Worm (Caenorhabditis elegans) whole organism, late embryonic: ENCODE measurements around the gene deg-1.

Source experiments
- F13H6.1 ChIP-seq: sonication (generic microtip); optimal IDR thresholded peaks from 2 replicates; lab custom pipeline; 2016; ENCODE audit warnings: missing genetic modification characterization, missing compliant biosample characterization
- ama-1 ChIP-seq: fragments of 150-350 bp; optimal IDR thresholded peaks from 2 replicates; lab custom pipeline; 2014
- ceh-14 ChIP-seq: sonication (generic microtip); optimal IDR thresholded peaks from 2 replicates; lab custom pipeline; 2016; ENCODE audit warnings: missing genotype, missing genetic modification characterization, missing compliant biosample characterization
- ceh-18 ChIP-seq: sonication (generic microtip); optimal IDR thresholded peaks from 2 replicates; lab custom pipeline; 2016; ENCODE audit warnings: missing genetic modification characterization, missing compliant biosample characterization
- ceh-19 ChIP-seq: fragments of 200-800 bp; sonication (Bioruptor generic); optimal IDR thresholded peaks from 2 replicates; lab custom pipeline; 2018; ENCODE audit warnings: mild to moderate bottlenecking, missing genetic modification characterization, missing compliant biosample characterization
- ceh-2 ChIP-seq: sonication (generic microtip); optimal IDR thresholded peaks from 2 replicates; lab custom pipeline; 2016; ENCODE audit warnings: missing genotype, missing genetic modification characterization, missing compliant biosample characterization
- ceh-30 ChIP-seq: fragments of 150-350 bp; optimal IDR thresholded peaks from 2 replicates; lab custom pipeline; 2014; ENCODE audit warnings: missing biosample characterization, missing genetic modification characterization
- ceh-31 ChIP-seq: sonication (generic microtip); optimal IDR thresholded peaks from 2 replicates; lab custom pipeline; 2016; ENCODE audit warnings: missing genetic modification characterization, missing compliant biosample characterization
- ceh-34 ChIP-seq: sonication (generic microtip); optimal IDR thresholded peaks from 2 replicates; lab custom pipeline; 2016; ENCODE audit warnings: mild to moderate bottlenecking, missing genetic modification characterization, missing compliant biosample characterization
- ceh-48 ChIP-seq: sonication (generic microtip); optimal IDR thresholded peaks from 2 replicates; lab custom pipeline; 2016; ENCODE audit warnings: missing genetic modification characterization, inconsistent platforms, missing compliant biosample characterization
- dmd-4 ChIP-seq: sonication (generic microtip); optimal IDR thresholded peaks from 2 replicates; lab custom pipeline; 2016; ENCODE audit warnings: borderline replicate concordance, missing genetic modification characterization, missing compliant biosample characterization
- dve-1 ChIP-seq: sonication (generic microtip); optimal IDR thresholded peaks from 2 replicates; lab custom pipeline; 2017; ENCODE audit warnings: antibody characterized with exemption, mild to moderate bottlenecking, missing genetic modification characterization, missing compliant biosample characterization
- elt-2 ChIP-seq: sonication (generic microtip); optimal IDR thresholded peaks from 2 replicates; lab custom pipeline; 2016; ENCODE audit warnings: missing genetic modification reagents, missing genetic modification characterization, missing compliant biosample characterization
- eyg-1 ChIP-seq: sonication (generic microtip); optimal IDR thresholded peaks from 2 replicates; lab custom pipeline; 2016; ENCODE audit warnings: missing genotype, missing genetic modification characterization, missing compliant biosample characterization
- hlh-13 ChIP-seq: fragments of 200-800 bp; sonication (Bioruptor generic); optimal IDR thresholded peaks from 2 replicates; lab custom pipeline; 2018; ENCODE audit warnings: mild to moderate bottlenecking, missing genetic modification characterization, missing compliant biosample characterization
- hlh-15 ChIP-seq: sonication (generic microtip); optimal IDR thresholded peaks from 2 replicates; lab custom pipeline; 2016; ENCODE audit warnings: missing genetic modification characterization, missing compliant biosample characterization
- hlh-30 ChIP-seq: sonication (generic microtip); optimal IDR thresholded peaks from 2 replicates; lab custom pipeline; 2017; ENCODE audit warnings: antibody characterized with exemption, missing genetic modification characterization, missing compliant biosample characterization; ENCODE audit not compliant: insufficient read depth
- hlh-8 ChIP-seq: sonication (generic microtip); optimal IDR thresholded peaks from 2 replicates; lab custom pipeline; 2016; ENCODE audit warnings: missing genotype, missing genetic modification characterization, missing compliant biosample characterization
- lim-6 ChIP-seq: sonication (generic microtip); optimal IDR thresholded peaks from 2 replicates; lab custom pipeline; 2016; ENCODE audit warnings: missing genetic modification characterization, missing compliant biosample characterization
- lin-11 ChIP-seq: fragments of 200-800 bp; sonication (Bioruptor generic); optimal IDR thresholded peaks from 2 replicates; lab custom pipeline; 2018; ENCODE audit warnings: mild to moderate bottlenecking, missing genetic modification characterization, missing compliant biosample characterization
- madf-2 ChIP-seq: sonication (generic microtip); optimal IDR thresholded peaks from 2 replicates; lab custom pipeline; 2017; ENCODE audit warnings: missing genetic modification characterization, missing compliant biosample characterization
- nhr-11 ChIP-seq: fragments of 150-350 bp; optimal IDR thresholded peaks from 2 replicates; lab custom pipeline; 2014; ENCODE audit warnings: missing biosample characterization, missing genetic modification characterization
- nhr-232 ChIP-seq: sonication (generic microtip); optimal IDR thresholded peaks from 2 replicates; lab custom pipeline; 2016; ENCODE audit warnings: missing genetic modification characterization, missing compliant biosample characterization
- odd-2 ChIP-seq: sonication (generic microtip); optimal IDR thresholded peaks from 2 replicates; lab custom pipeline; 2017; ENCODE audit warnings: antibody characterized with exemption, mild to moderate bottlenecking, missing genetic modification characterization, missing compliant biosample characterization
- pag-3 ChIP-seq: sonication (generic microtip); optimal IDR thresholded peaks from 2 replicates; lab custom pipeline; 2016; ENCODE audit warnings: missing compliant biosample characterization, missing genetic modification characterization, borderline replicate concordance
- pha-2 ChIP-seq: sonication (generic microtip); optimal IDR thresholded peaks from 2 replicates; lab custom pipeline; 2017; ENCODE audit warnings: mild to moderate bottlenecking, missing genetic modification characterization, missing compliant biosample characterization
- pha-4 ChIP-seq: fragments of 150-350 bp; optimal IDR thresholded peaks from 2 replicates; lab custom pipeline; 2018; ENCODE audit warnings: missing biosample characterization, missing genetic modification reagents, missing genetic modification characterization
- pqm-1 ChIP-seq: sonication (generic microtip); optimal IDR thresholded peaks from 2 replicates; lab custom pipeline; 2016; ENCODE audit warnings: missing genetic modification characterization, missing compliant biosample characterization
- ref-2 ChIP-seq: sonication (generic microtip); optimal IDR thresholded peaks from 2 replicates; lab custom pipeline; 2016; ENCODE audit warnings: missing genetic modification characterization, missing compliant biosample characterization
- rnt-1 ChIP-seq: sonication (generic microtip); optimal IDR thresholded peaks from 2 replicates; lab custom pipeline; 2016; ENCODE audit warnings: missing genetic modification characterization, missing compliant biosample characterization
- sdc-2 ChIP-seq: sonication (generic microtip); optimal IDR thresholded peaks from 2 replicates; lab custom pipeline; 2016; ENCODE audit warnings: missing genotype, missing genetic modification characterization, missing compliant biosample characterization
- sox-4 ChIP-seq: sonication (generic microtip); optimal IDR thresholded peaks from 2 replicates; lab custom pipeline; 2017; ENCODE audit warnings: mild to moderate bottlenecking, missing genetic modification characterization, inconsistent platforms, missing compliant biosample characterization
- unc-3 ChIP-seq, 2 experiments: fragments of 200-800 bp in 1 of 2; sonication (Bioruptor generic) in 1 of 2; sonication (generic microtip) in 1 of 2; conservative IDR thresholded peaks in 1 of 2; optimal IDR thresholded peaks in 1 of 2; 2 replicates each; pipeline versions ENCODE4 v1.3.6 to Lab custom; 2016 to 2022; ENCODE audit warnings: missing compliant biosample characterization in 2 of 2, missing genetic modification characterization in 2 of 2, missing genetic modification reagents in 1 of 2
- unc-42 ChIP-seq: sonication (generic microtip); optimal IDR thresholded peaks from 2 replicates; lab custom pipeline; 2016; ENCODE audit warnings: missing genotype, missing genetic modification characterization, missing compliant biosample characterization
- unc-86 ChIP-seq: sonication (generic microtip); optimal IDR thresholded peaks from 2 replicates; lab custom pipeline; 2016; ENCODE audit warnings: missing genetic modification characterization, missing compliant biosample characterization
- zip-5 ChIP-seq: sonication (generic microtip); optimal IDR thresholded peaks from 2 replicates; lab custom pipeline; 2016; ENCODE audit warnings: missing genetic modification characterization, missing compliant biosample characterization

deg-1 gene

ce11 chrX:7736171-7736570, 16.7 kb upstream of the deg-1 start, which contains the start of gene set-12:
Gene set-12 (minus strand): TSS chrX:7736271.
- TF ChIP-seq ceh-19 (GFP tag; lab: Kevin White, UChicago): no peak
- TF ChIP-seq hlh-15 (tag; lab: Kevin White, UChicago): no peak
- no peak for TF ChIP-seq hlh-13 (GFP tag; lab: Kevin White, UChicago)
- TF ChIP-seq nhr-11 (tag; lab: Kevin White, UChicago): no peak
- no peak for TF ChIP-seq pqm-1 (tag; lab: Kevin White, UChicago)
- TF ChIP-seq lin-11 (tag; lab: Kevin White, UChicago): no peak

DNA sequence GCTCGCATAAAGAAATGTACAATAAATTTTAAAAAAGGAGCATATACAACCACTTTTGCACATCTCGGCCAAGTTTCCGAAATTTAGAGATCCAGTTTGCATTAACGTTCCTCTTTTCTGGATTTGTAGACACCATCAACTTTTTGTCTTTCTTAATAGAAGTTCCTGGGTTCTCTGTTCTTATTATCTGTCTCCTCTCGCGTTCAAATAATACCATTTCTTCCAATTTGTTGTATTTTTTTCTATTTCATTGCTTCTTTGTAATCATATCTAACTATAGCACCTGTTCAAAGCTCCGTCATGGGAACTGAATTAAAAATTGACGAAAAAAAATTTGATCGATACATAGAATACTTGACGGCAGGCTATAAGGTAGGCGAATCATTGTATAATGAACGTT, 13.5 kb upstream of the deg-1 start, which contains the start of gene K09F5.1:
Gene K09F5.1 (plus strand): TSS at position 301 of the 400 bp plus-strand sequence.
- no peak for TF ChIP-seq sdc-2 (tag; lab: Kevin White, UChicago)
- TF ChIP-seq lim-6 (tag; lab: Kevin White, UChicago): no peak
- TF ChIP-seq odd-2: no peak
- TF ChIP-seq ceh-19 (GFP tag; lab: Kevin White, UChicago): no peak
- TF ChIP-seq pag-3: no peak
- no peak for TF ChIP-seq ceh-2
- TF ChIP-seq pha-2: no peak
- no peak for TF ChIP-seq ceh-30 (tag; lab: Kevin White, UChicago)
- TF ChIP-seq eyg-1 (tag; lab: Kevin White, UChicago): no peak
- TF ChIP-seq hlh-30: no peak
- TF ChIP-seq ceh-34 (tag; lab: Kevin White, UChicago): no peak
- no peak for TF ChIP-seq ceh-14 (tag; lab: Kevin White, UChicago)
- TF ChIP-seq hlh-8 (tag; lab: Kevin White, UChicago): no peak
- TF ChIP-seq rnt-1: no peak
- TF ChIP-seq nhr-232 (tag; lab: Kevin White, UChicago): no peak
- no peak for TF ChIP-seq unc-42 (tag; lab: Kevin White, UChicago)
- no peak for TF ChIP-seq lin-11 (tag; lab: Kevin White, UChicago)
- no peak for TF ChIP-seq ceh-18 (tag; lab: Kevin White, UChicago)
- TF ChIP-seq, all 69 proteins: peak for 0

DNA sequence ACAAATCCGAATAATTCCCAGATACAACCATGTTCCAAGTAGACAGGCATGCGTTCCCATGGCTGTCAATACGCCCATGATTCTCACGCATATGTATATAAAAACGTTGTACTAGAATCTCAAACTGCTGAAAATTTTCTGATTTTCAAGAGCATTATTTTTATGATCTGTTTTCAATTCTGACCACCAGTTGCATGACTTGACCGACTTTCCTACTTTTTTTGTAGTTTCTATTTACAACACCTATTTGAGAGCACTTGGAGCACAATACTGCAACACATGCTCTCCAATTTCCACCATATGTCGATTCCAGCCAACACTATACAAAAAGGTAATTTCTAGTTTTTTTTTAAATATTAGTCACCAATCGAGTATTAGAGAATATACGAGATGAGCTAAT, 8.9 kb upstream of the deg-1 start, which contains the start of gene ref-2:
Gene ref-2 (plus strand): TSS at position 301 of the 400 bp plus-strand sequence.
- TF ChIP-seq dve-1: no peak
- no peak for TF ChIP-seq ref-2 (tag; lab: Kevin White, UChicago)
- no peak for TF ChIP-seq elt-2 (tag; lab: Kevin White, UChicago)
- TF ChIP-seq ceh-31: no peak
- no peak for TF ChIP-seq ceh-2
- no peak for TF ChIP-seq zip-5 (tag; lab: Kevin White, UChicago)
- no peak for TF ChIP-seq madf-2 (tag; lab: Kevin White, UChicago)
- no peak for TF ChIP-seq sox-4
- no peak for TF ChIP-seq ceh-48 (tag; lab: Kevin White, UChicago)
- TF ChIP-seq pha-4: no peak
- no peak for TF ChIP-seq ama-1
- no peak for TF ChIP-seq dmd-4 (tag; lab: Kevin White, UChicago)
- no peak for TF ChIP-seq F13H6.1 (tag; lab: Kevin White, UChicago)
- no peak for TF ChIP-seq unc-3 (GFP tag; conservative IDR thresholded peaks at IDR 0.05; lab: Robert Waterston, UW)
- TF ChIP-seq unc-3 (tag; optimal IDR thresholded peaks at IDR 0.05; lab: Kevin White, UChicago): no peak
- TF ChIP-seq, all 69 proteins: peak for 0

- TF ChIP-seq ref-2 (tag; lab: Kevin White, UChicago) (peak; percentile 79), ceh-48 (tag; lab: Kevin White, UChicago) (no peak)
Observed at ce11 chrX:7745386-7745785, 7.5 kb upstream of the deg-1 start.

ce11 chrX:7750084-7750483, 2.8 kb upstream of the deg-1 start:
- TF ChIP-seq ref-2 (tag; lab: Kevin White, UChicago): peak; percentile 96
- no peak for TF ChIP-seq pag-3
- TF ChIP-seq ceh-19 (GFP tag; lab: Kevin White, UChicago): no peak
- TF ChIP-seq unc-86 (tag; lab: Kevin White, UChicago): no peak
- TF ChIP-seq dmd-4 (tag; lab: Kevin White, UChicago): no peak
- TF ChIP-seq, all 69 proteins: peak for 1
